Worm (Caenorhabditis elegans) whole organism, L4/young adult: ENCODE data around the gene cyp-25A2.

Experiments used
- W03F9.2 ChIP-seq: fragments of 150-350 bp; optimal IDR thresholded peaks from 2 replicates; lab custom pipeline; 2014; ENCODE audit warnings: missing biosample characterization, missing genetic modification characterization
- him-1 ChIP-seq: sonication (generic microtip); optimal IDR thresholded peaks from 2 replicates; lab custom pipeline; 2016; ENCODE audit warnings: missing genotype, missing genetic modification reagents, missing genetic modification characterization, missing compliant biosample characterization

DNA sequence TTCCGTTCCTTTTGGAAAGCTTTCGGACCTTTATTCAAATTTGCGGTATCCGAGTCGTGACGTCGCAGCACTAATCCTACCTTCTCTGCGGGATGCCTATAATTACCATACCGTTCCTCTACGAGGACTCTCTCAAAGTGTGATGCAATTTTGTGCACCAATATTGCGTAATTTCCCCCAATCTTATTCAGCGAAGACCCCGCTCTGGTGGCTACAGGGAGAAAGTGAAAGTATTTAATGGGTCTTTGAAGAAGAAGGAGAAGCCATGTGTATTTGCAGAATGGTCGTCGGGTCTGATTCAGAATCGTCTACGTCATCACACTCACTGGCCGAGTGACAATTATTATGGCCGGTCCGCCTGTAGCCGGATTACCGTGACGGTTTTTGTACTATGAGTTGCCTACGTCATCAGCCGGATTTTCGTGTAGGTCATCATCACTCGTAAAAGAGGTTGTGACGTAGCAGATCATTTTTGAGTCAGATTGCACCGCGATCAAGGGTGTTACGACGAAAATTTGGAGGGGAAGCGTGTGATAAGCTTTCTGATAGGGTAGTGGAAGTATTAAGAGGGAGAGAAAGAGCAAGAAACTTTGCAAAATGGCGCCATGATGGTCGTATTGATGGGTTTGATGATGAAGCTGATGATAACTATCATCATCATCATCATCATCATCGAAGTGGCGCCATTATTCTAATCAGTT lies 41.3 kb downstream of the cyp-25A2 start:
- TF ChIP-seq W03F9.2 (tag; lab: Kevin White, UChicago) (no peak), him-1 (tag; lab: Kevin White, UChicago) (no peak)
